Worm (Caenorhabditis elegans) whole organism, L2 larva: Measurements from ENCODE around the gene F26F12.4.

ENCODE experiments used
- dmd-4 ChIP-seq: sonication (generic microtip); optimal IDR thresholded peaks from 2 replicates; lab custom pipeline; 2017; ENCODE audit warnings: missing biosample characterization, missing genetic modification characterization
- egl-27 ChIP-seq: sonication (generic microtip); optimal IDR thresholded peaks from 3 replicates; lab custom pipeline; 2017; ENCODE audit warnings: missing biosample characterization, missing genetic modification reagents, missing genetic modification characterization
- nhr-25 ChIP-seq: fragments of 150-350 bp; sonication (generic microtip); optimal IDR thresholded peaks from 3 replicates; lab custom pipeline; 2014; ENCODE audit warnings: missing biosample characterization, missing genetic modification characterization
- nhr-77 ChIP-seq: fragments of 150-350 bp; optimal IDR thresholded peaks from 2 replicates; lab custom pipeline; 2014; ENCODE audit warnings: missing biosample characterization, missing genetic modification characterization
- skn-1 ChIP-seq: sonication (generic microtip); optimal IDR thresholded peaks from 2 replicates; lab custom pipeline; 2017; ENCODE audit warnings: missing biosample characterization, missing genetic modification characterization
- unc-39 ChIP-seq: fragments of 150-350 bp; optimal IDR thresholded peaks from 2 replicates; lab custom pipeline; 2014; ENCODE audit warnings: missing biosample characterization, missing genetic modification characterization
- zag-1 ChIP-seq: fragments of 150-350 bp; optimal IDR thresholded peaks from 2 replicates; lab custom pipeline; 2014; ENCODE audit warnings: missing biosample characterization, missing genetic modification characterization

- TF ChIP-seq unc-39 (no peak), skn-1 (tag; lab: Kevin White, UChicago) (no peak), dmd-4 (tag; lab: Kevin White, UChicago) (no peak), zag-1 (tag; lab: Kevin White, UChicago) (no peak), egl-27 (no peak), nhr-77 (tag; lab: Kevin White, UChicago) (no peak), nhr-25 (no peak)
Observed at ce11 chrV:5831253-5831652, 37.9 kb downstream of the F26F12.4 start.
